Worm (Caenorhabditis elegans) whole organism, L2 larva: ENCODE results near the gene F54H5.2.

Experiments
- ZK546.5 ChIP-seq: sonication (generic microtip); optimal IDR thresholded peaks from 2 replicates; lab custom pipeline; 2017; ENCODE audit warnings: missing biosample characterization, missing genetic modification characterization
- blmp-1 ChIP-seq: sonication (generic microtip); optimal IDR thresholded peaks from 2 replicates; lab custom pipeline; 2017; ENCODE audit warnings: missing genetic modification characterization, mild to moderate bottlenecking, missing compliant biosample characterization, antibody characterized with exemption, moderate library complexity; ENCODE audit not compliant: insufficient read depth
- elt-3 ChIP-seq: sonication (generic microtip); optimal IDR thresholded peaks from 2 replicates; lab custom pipeline; 2017; ENCODE audit warnings: missing biosample characterization, missing genetic modification characterization
- lin-39 ChIP-seq: fragments of 150-350 bp; optimal IDR thresholded peaks from 2 replicates; lab custom pipeline; 2014; ENCODE audit warnings: missing biosample characterization, missing genetic modification reagents, missing genetic modification characterization
- mbf-1 ChIP-seq: sonication (generic microtip); optimal IDR thresholded peaks from 2 replicates; lab custom pipeline; 2017; ENCODE audit warnings: missing biosample characterization, missing genetic modification characterization
- nhr-11 ChIP-seq: fragments of 150-350 bp; optimal IDR thresholded peaks from 2 replicates; lab custom pipeline; 2014; ENCODE audit warnings: missing biosample characterization, missing genetic modification characterization
- nhr-77 ChIP-seq: fragments of 150-350 bp; optimal IDR thresholded peaks from 2 replicates; lab custom pipeline; 2014; ENCODE audit warnings: missing biosample characterization, missing genetic modification characterization
- unc-39 ChIP-seq: fragments of 150-350 bp; optimal IDR thresholded peaks from 2 replicates; lab custom pipeline; 2014; ENCODE audit warnings: missing biosample characterization, missing genetic modification characterization
- unc-55 ChIP-seq: fragments of 150-350 bp; sonication (generic microtip); optimal IDR thresholded peaks from 3 replicates; lab custom pipeline; 2014; ENCODE audit warnings: missing biosample characterization, missing genetic modification reagents, missing genetic modification characterization

ce11 chrII:6673894-6674293 lies 46.6 kb downstream of the F54H5.2 start, which contains the start of gene H43E16.1:
- TF ChIP-seq nhr-11 (tag; lab: Kevin White, UChicago) (no peak), elt-3 (no peak), blmp-1 (no peak), unc-39 (tag; lab: Kevin White, UChicago) (no peak), mbf-1 (no peak), ZK546.5 (tag; lab: Kevin White, UChicago) (no peak), lin-39 (tag; lab: Kevin White, UChicago) (no peak), unc-55 (GFP tag; lab: Kevin White, UChicago) (no peak), nhr-77 (tag; lab: Kevin White, UChicago) (no peak)
